Fruit fly (Drosophila melanogaster) whole organism, embryonic: ENCODE results near the gene wda.

Source experiments
- CG1024 ChIP-seq: fragments of 200-800 bp; sonication (Bioruptor generic); IDR thresholded peaks from 2 replicates; pipeline ENCODE4 v1.3.6; 2022; ENCODE audit warnings: missing biosample characterization, missing genetic modification characterization
- CG11398 ChIP-seq: fragments of 200-800 bp; sonication (Bioruptor generic); optimal IDR thresholded peaks from 2 replicates; lab custom pipeline; 2016; ENCODE audit warnings: missing biosample characterization, missing genetic modification characterization
- CG11456 ChIP-seq: fragments of 200-800 bp; sonication (Bioruptor generic); IDR thresholded peaks from 3 replicates; pipeline ENCODE4 v1.3.6; 2022; ENCODE audit warnings: missing biosample characterization, missing genetic modification characterization
- CG12942 ChIP-seq: fragments of 200-800 bp; sonication (Bioruptor generic); optimal IDR thresholded peaks from 3 replicates; lab custom pipeline; 2016; ENCODE audit warnings: missing biosample characterization, missing genetic modification characterization
- CG13296 ChIP-seq: fragments of 200-800 bp; sonication (Bioruptor generic); optimal IDR thresholded peaks from 3 replicates; lab custom pipeline; 2018; ENCODE audit warnings: missing biosample characterization, mild to moderate bottlenecking, missing genetic modification characterization
- CG13424 ChIP-seq: fragments of 200-800 bp; sonication (Bioruptor generic); optimal IDR thresholded peaks from 2 replicates; lab custom pipeline; 2019; ENCODE audit warnings: missing biosample characterization, mild to moderate bottlenecking, missing genetic modification characterization, moderate library complexity
- CG13775 ChIP-seq: fragments of 200-800 bp; sonication (Bioruptor generic); optimal IDR thresholded peaks from 3 replicates; lab custom pipeline; 2017; ENCODE audit warnings: missing biosample characterization, mild to moderate bottlenecking, missing genetic modification characterization
- CG14441 ChIP-seq: fragments of 200-800 bp; sonication (Bioruptor generic); IDR thresholded peaks from 2 replicates; pipeline ENCODE4 v1.3.6; 2022; ENCODE audit warnings: missing biosample characterization, missing genetic modification characterization
- CG15479 ChIP-seq: fragments of 200-800 bp; sonication (Bioruptor generic); optimal IDR thresholded peaks from 3 replicates; lab custom pipeline; 2019; ENCODE audit warnings: missing biosample characterization, mild to moderate bottlenecking, missing genetic modification characterization, moderate library complexity
- CG17361 ChIP-seq: fragments of 200-800 bp; sonication (Bioruptor generic); IDR thresholded peaks from 3 replicates; pipeline ENCODE4 v1.3.6; 2022; ENCODE audit warnings: missing biosample characterization, missing genetic modification characterization
- CG17912 ChIP-seq: fragments of 200-800 bp; sonication (Bioruptor generic); optimal IDR thresholded peaks from 2 replicates; lab custom pipeline; 2018; ENCODE audit warnings: missing biosample characterization, mild to moderate bottlenecking, missing genetic modification characterization
- CG2875 ChIP-seq: fragments of 200-800 bp; sonication (Bioruptor generic); optimal IDR thresholded peaks from 2 replicates; lab custom pipeline; 2017; ENCODE audit warnings: missing biosample characterization, mild to moderate bottlenecking, missing genetic modification characterization, missing genetic modification reagents
- CG31441 ChIP-seq: fragments of 200-800 bp; sonication (Bioruptor generic); IDR thresholded peaks from 2 replicates; pipeline ENCODE4 v1.3.6; 2022; ENCODE audit warnings: missing biosample characterization, missing genetic modification characterization
- CG3838 ChIP-seq: fragments of 200-800 bp; sonication (Bioruptor generic); optimal IDR thresholded peaks from 3 replicates; lab custom pipeline; 2016; ENCODE audit warnings: missing biosample characterization, missing genetic modification characterization
- CG3995 ChIP-seq: fragments of 200-800 bp; sonication (Bioruptor generic); optimal IDR thresholded peaks from 3 replicates; lab custom pipeline; 2016; ENCODE audit warnings: missing biosample characterization, missing genetic modification characterization
- CG4854 ChIP-seq: fragments of 200-800 bp; sonication (Bioruptor generic); optimal IDR thresholded peaks from 2 replicates; lab custom pipeline; 2016; ENCODE audit warnings: missing biosample characterization, missing genetic modification characterization, inconsistent platforms
- CG6683 ChIP-seq: fragments of 200-800 bp; sonication (Bioruptor generic); optimal IDR thresholded peaks from 2 replicates; lab custom pipeline; 2017; ENCODE audit warnings: missing biosample characterization, mild to moderate bottlenecking, missing genetic modification characterization, missing genetic modification reagents
- CG8924 ChIP-seq: fragments of 200-800 bp; optimal IDR thresholded peaks from 3 replicates; lab custom pipeline; 2019; ENCODE audit warnings: missing biosample characterization, mild to moderate bottlenecking, missing genetic modification characterization, moderate library complexity
- CG9609 ChIP-seq: fragments of 200-800 bp; sonication (Bioruptor generic); optimal IDR thresholded peaks from 3 replicates; lab custom pipeline; 2016; ENCODE audit warnings: missing biosample characterization, missing genetic modification characterization
- E2f1 ChIP-seq: fragments of 200-800 bp; sonication (Bioruptor generic); IDR thresholded peaks from 2 replicates; pipeline ENCODE4 v1.3.6; 2022; ENCODE audit warnings: missing biosample characterization, missing genetic modification characterization
- MTF-1 ChIP-seq: fragments of 200-800 bp; sonication (Bioruptor generic); optimal IDR thresholded peaks from 2 replicates; lab custom pipeline; 2018; ENCODE audit warnings: missing biosample characterization, mild to moderate bottlenecking, missing genetic modification characterization, borderline replicate concordance
- NC2α ChIP-seq: fragments of 200-800 bp; sonication (Bioruptor generic); optimal IDR thresholded peaks from 2 replicates; lab custom pipeline; 2016; ENCODE audit warnings: missing biosample characterization, missing genetic modification characterization
- Oli ChIP-seq: fragments of 200-800 bp; sonication (Bioruptor generic); optimal IDR thresholded peaks from 2 replicates; lab custom pipeline; 2018; ENCODE audit warnings: missing biosample characterization, mild to moderate bottlenecking, missing genetic modification characterization, moderate library complexity
- Optix ChIP-seq: fragments of 200-800 bp; sonication (Bioruptor generic); IDR thresholded peaks from 3 replicates; pipeline ENCODE4 v1.3.6; 2022; ENCODE audit warnings: missing biosample characterization, missing genetic modification characterization
- Side ChIP-seq: fragments of 200-800 bp; sonication (Bioruptor generic); optimal IDR thresholded peaks from 2 replicates; lab custom pipeline; 2016; ENCODE audit warnings: missing biosample characterization, missing genetic modification characterization
- Stat92E ChIP-seq, 3 experiments: fragments of >200 bp in 2 of 3; fragments of 200-800 bp in 1 of 3; sonication (Bioruptor generic) in 1 of 3; optimal IDR thresholded peaks; 2 replicates each; lab custom pipeline; 2017 to 2019; ENCODE audit warnings: missing biosample characterization in 3 of 3, missing genetic modification characterization in 3 of 3, mild to moderate bottlenecking in 1 of 3, moderate library complexity in 1 of 3
- Usf ChIP-seq: fragments of 200-800 bp; sonication (Bioruptor generic); optimal IDR thresholded peaks from 2 replicates; lab custom pipeline; 2017; ENCODE audit warnings: missing genotype, missing biosample characterization, missing genetic modification characterization
- Xrp1 ChIP-seq: fragments of 200-800 bp; sonication (Bioruptor generic); IDR thresholded peaks from 2 replicates; pipeline ENCODE4 v1.3.6; 2022; ENCODE audit warnings: missing biosample characterization, missing genetic modification characterization
- amos ChIP-seq: fragments of 200-800 bp; sonication (Bioruptor generic); IDR thresholded peaks from 2 replicates; pipeline ENCODE4 v1.3.6; 2022; ENCODE audit warnings: missing biosample characterization, missing genetic modification characterization; ENCODE audit not compliant: partially characterized antibody
- ase ChIP-seq: fragments of 200-800 bp; sonication (Bioruptor generic); IDR thresholded peaks from 3 replicates; pipeline ENCODE4 v1.3.6; 2022; ENCODE audit warnings: missing biosample characterization, missing genetic modification characterization
- bbx ChIP-seq: fragments of 200-800 bp; sonication (Bioruptor generic); IDR thresholded peaks from 2 replicates; pipeline ENCODE4 v1.3.6; 2022; ENCODE audit warnings: missing biosample characterization, missing genetic modification characterization; ENCODE audit not compliant: partially characterized antibody
- br ChIP-seq: fragments of >200 bp; optimal IDR thresholded peaks from 2 replicates; lab custom pipeline; 2017
- corto ChIP-seq: fragments of 200-800 bp; sonication (Bioruptor generic); optimal IDR thresholded peaks from 2 replicates; lab custom pipeline; 2016; ENCODE audit warnings: missing biosample characterization, mild to moderate bottlenecking, missing genetic modification characterization, moderate library complexity
- fd3F ChIP-seq: fragments of 200-800 bp; sonication (Bioruptor generic); optimal IDR thresholded peaks from 2 replicates; lab custom pipeline; 2018; ENCODE audit warnings: missing biosample characterization, mild to moderate bottlenecking, missing genetic modification characterization, moderate library complexity
- gfzf ChIP-seq: fragments of 200-800 bp; sonication (Bioruptor generic); optimal IDR thresholded peaks from 2 replicates; lab custom pipeline; 2016; ENCODE audit warnings: missing biosample characterization, mild to moderate bottlenecking, missing genetic modification characterization, moderate library complexity
- gro ChIP-seq: fragments of 200-800 bp; sonication (Bioruptor generic); optimal IDR thresholded peaks from 2 replicates; lab custom pipeline; 2016; ENCODE audit warnings: missing biosample characterization, missing genetic modification characterization
- hb ChIP-seq: fragments of 200-800 bp; sonication (Bioruptor generic); IDR thresholded peaks from 3 replicates; pipeline ENCODE4 v1.3.6; 2022; ENCODE audit warnings: missing biosample characterization, missing genetic modification characterization; ENCODE audit not compliant: partially characterized antibody
- hth ChIP-seq: fragments of >200 bp; optimal IDR thresholded peaks from 2 replicates; lab custom pipeline; 2017; ENCODE audit warnings: inconsistent platforms
- lab ChIP-seq: fragments of 200-800 bp; sonication (Bioruptor generic); optimal IDR thresholded peaks from 3 replicates; lab custom pipeline; 2017; ENCODE audit warnings: missing biosample characterization, missing genetic modification characterization, mild to moderate bottlenecking, moderate library complexity, missing genetic modification reagents
- mirr ChIP-seq: fragments of 200-800 bp; sonication (Bioruptor generic); optimal IDR thresholded peaks from 3 replicates; lab custom pipeline; 2018; ENCODE audit warnings: missing biosample characterization, mild to moderate bottlenecking, missing genetic modification characterization
- pfk ChIP-seq: fragments of 200-800 bp; sonication (Bioruptor generic); optimal IDR thresholded peaks from 2 replicates; lab custom pipeline; 2018; ENCODE audit warnings: missing biosample characterization, mild to moderate bottlenecking, missing genetic modification characterization, moderate library complexity
- ranshi ChIP-seq: fragments of 200-800 bp; sonication (Bioruptor generic); IDR thresholded peaks from 2 replicates; pipeline ENCODE4 v1.3.6; 2022; ENCODE audit warnings: missing biosample characterization, missing genetic modification characterization
- shn ChIP-seq: fragments of 200-800 bp; sonication (Bioruptor generic); optimal IDR thresholded peaks from 3 replicates; lab custom pipeline; 2016; ENCODE audit warnings: missing biosample characterization, missing genetic modification characterization
- sna ChIP-seq: fragments of 200-800 bp; sonication (Bioruptor generic); IDR thresholded peaks from 2 replicates; pipeline ENCODE4 v1.3.6; 2022; ENCODE audit warnings: missing biosample characterization, missing genetic modification characterization; ENCODE audit not compliant: partially characterized antibody
- sqz ChIP-seq: fragments of 200-800 bp; sonication (Bioruptor generic); optimal IDR thresholded peaks from 3 replicates; lab custom pipeline; 2018; ENCODE audit warnings: missing biosample characterization, mild to moderate bottlenecking, missing genetic modification characterization
- sug ChIP-seq: fragments of 200-800 bp; optimal IDR thresholded peaks from 2 replicates; lab custom pipeline; 2019; ENCODE audit warnings: missing biosample characterization, mild to moderate bottlenecking, missing genetic modification characterization, moderate library complexity
- tgo ChIP-seq: fragments of 200-800 bp; sonication (Bioruptor generic); IDR thresholded peaks from 3 replicates; pipeline ENCODE4 v1.3.6; 2022; ENCODE audit warnings: missing biosample characterization, missing genetic modification characterization
- wek ChIP-seq: fragments of 200-800 bp; sonication (Bioruptor generic); optimal IDR thresholded peaks from 3 replicates; lab custom pipeline; 2018; ENCODE audit warnings: missing biosample characterization, mild to moderate bottlenecking, missing genetic modification characterization, moderate library complexity
- zen2 ChIP-seq: fragments of 200-800 bp; sonication (Bioruptor generic); IDR thresholded peaks from 3 replicates; pipeline ENCODE4 v1.3.6; 2022; ENCODE audit warnings: missing biosample characterization, missing genetic modification characterization; ENCODE audit not compliant: partially characterized antibody
- zf30C ChIP-seq: fragments of 200-800 bp; sonication (Bioruptor generic); optimal IDR thresholded peaks from 3 replicates; lab custom pipeline; 2018; ENCODE audit warnings: missing biosample characterization, mild to moderate bottlenecking, missing genetic modification characterization

The wda gene

DNA sequence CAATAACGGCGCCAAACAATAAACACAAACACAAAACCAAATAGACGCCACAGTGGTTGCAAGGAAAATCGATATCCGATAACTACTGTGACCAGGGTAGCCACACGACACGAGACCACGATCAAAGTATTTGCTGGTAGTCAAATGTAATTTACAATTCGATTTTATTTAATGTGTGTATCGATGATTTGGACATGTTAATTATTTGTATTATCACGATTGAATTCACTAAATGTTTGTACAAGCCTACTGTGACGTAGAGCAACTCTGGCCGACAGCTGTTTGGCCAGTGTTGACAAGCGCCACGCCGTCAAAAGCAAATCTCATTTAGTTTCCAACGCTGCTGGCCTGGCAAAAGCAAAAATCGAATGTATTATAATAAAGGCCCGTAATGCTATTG, 6.6 kb downstream of the wda start, which contains the start of the genes Rad60 and EloA (continued):
- TF ChIP-seq Oli: peak; percentile 59
- TF ChIP-seq sug (tag; lab: Kevin White, UChicago): peak; percentile 65
- peak; percentile 52 for TF ChIP-seq CG2875 (GFP tag; lab: Kevin White, UChicago)
- peak; percentile 66 for TF ChIP-seq CG13424 (tag; lab: Kevin White, UChicago)
- peak; percentile 37; the same call in 1 of the 2 replicates for TF ChIP-seq CG1024
- no peak for TF ChIP-seq hth (lab: Kevin White, UChicago)
- TF ChIP-seq gfzf (GFP tag; lab: Kevin White, UChicago): peak; percentile 31
- no peak for TF ChIP-seq CG15479 (GFP tag; lab: Kevin White, UChicago)
- TF ChIP-seq Optix (GFP tag; lab: Robert Waterston, UW): peak; percentile 73; the same call in 2 of the 3 replicates
- peak; percentile 85 for TF ChIP-seq CG9609 (GFP tag; lab: Kevin White, UChicago)
- TF ChIP-seq CG11456: peak; percentile 65; the same call in 1 of the 3 replicates
- TF ChIP-seq Side: peak; percentile 92
- TF ChIP-seq MTF-1 (GFP tag; lab: Kevin White, UChicago): no peak
- TF ChIP-seq CG8924 (tag; lab: Kevin White, UChicago): peak; percentile 70
- no peak for TF ChIP-seq br (lab: Kevin White, UChicago)
- TF ChIP-seq sqz (GFP tag; lab: Kevin White, UChicago): peak; percentile 2
- TF ChIP-seq pfk (GFP tag; lab: Kevin White, UChicago): no peak
- TF ChIP-seq NC2α (GFP tag; lab: Kevin White, UChicago): peak; percentile 67
- TF ChIP-seq E2f1 (GFP tag; lab: Robert Waterston, UW): peak; percentile 49; the same call in 1 of the 2 replicates
- TF ChIP-seq Usf (GFP tag; lab: Kevin White, UChicago): no peak
- TF ChIP-seq CG12942: peak; percentile 82
- peak; percentile 13 for TF ChIP-seq CG6683
- TF ChIP-seq ase (GFP tag; lab: Robert Waterston, UW): 0 out of 3 replicates have a peak, but pooled peaks have one; percentile 41
- peak; percentile 54; the same call in 2 of the 3 replicates for TF ChIP-seq tgo (GFP tag; lab: Robert Waterston, UW)
- peak; percentile 65 for TF ChIP-seq wek (GFP tag; lab: Kevin White, UChicago)
- peak; percentile 63 for TF ChIP-seq CG31441
- peak; percentile 58 for TF ChIP-seq CG13296 (GFP tag; lab: Kevin White, UChicago)
- peak; percentile 31 for TF ChIP-seq fd3F (GFP tag; lab: Kevin White, UChicago)
- TF ChIP-seq CG13775: peak; percentile 73
- peak; percentile 85 for TF ChIP-seq CG11398
- peak; percentile 58; the same call in 1 of the 3 replicates for TF ChIP-seq hb (GFP tag; lab: Robert Waterston, UW)
- TF ChIP-seq Xrp1 (GFP tag; lab: Robert Waterston, UW): peak; percentile 76
- peak; percentile 10 for TF ChIP-seq CG17912 (GFP tag; lab: Kevin White, UChicago)
- peak; percentile 84 for TF ChIP-seq gro (GFP tag; lab: Kevin White, UChicago)
- no peak for TF ChIP-seq zf30C (GFP tag; lab: Kevin White, UChicago)
- TF ChIP-seq corto (GFP tag; lab: Kevin White, UChicago): peak; percentile 1
- peak; percentile 49; the same call in 1 of the 2 replicates for TF ChIP-seq ranshi
- peak; percentile 81 for TF ChIP-seq shn (GFP tag; lab: Kevin White, UChicago)
- TF ChIP-seq CG3995 (GFP tag; lab: Kevin White, UChicago): peak; percentile 53
- TF ChIP-seq lab (GFP tag; lab: Kevin White, UChicago): peak; percentile 83
- peak; percentile 71 for TF ChIP-seq CG14441 (GFP tag; lab: Robert Waterston, UW)
- TF ChIP-seq mirr: peak; percentile 72
- TF ChIP-seq bbx (GFP tag; lab: Robert Waterston, UW): peak; percentile 72
- peak in 1 of 3 experiments; percentile 68 for TF ChIP-seq Stat92E (GFP tag; optimal IDR thresholded peaks at IDR 0.05; lab: Kevin White, UChicago)
- peak; percentile 74 for TF ChIP-seq CG4854 (GFP tag; lab: Kevin White, UChicago)
- peak; percentile 89 for TF ChIP-seq sna (GFP tag; lab: Robert Waterston, UW)
- peak; percentile 75 for TF ChIP-seq CG17361 (GFP tag; lab: Robert Waterston, UW)
- peak; percentile 54; the same call in 1 of the 3 replicates for TF ChIP-seq zen2
- no peak for TF ChIP-seq CG3838 (GFP tag; lab: Kevin White, UChicago)
- peak; percentile 61 for TF ChIP-seq amos
